Worm (Caenorhabditis elegans) whole organism, midembryonic: Measurements from ENCODE around the gene F38B6.6.

ENCODE experiments used
- T22C8.4 ChIP-seq: fragments of 200-800 bp; sonication (Bioruptor generic); IDR thresholded peaks from 2 replicates; pipeline ENCODE4 v1.3.6; 2022; ENCODE audit warnings: missing genetic modification characterization, missing compliant biosample characterization
- cog-1 ChIP-seq: sonication (generic microtip); optimal IDR thresholded peaks from 2 replicates; lab custom pipeline; 2016; ENCODE audit warnings: missing genetic modification characterization, missing compliant biosample characterization
- tab-1 ChIP-seq: fragments of 200-800 bp; sonication (Bioruptor generic); IDR thresholded peaks from 2 replicates; pipeline ENCODE4 v1.3.6; 2022; ENCODE audit warnings: missing genetic modification characterization, missing compliant biosample characterization
- ztf-29 ChIP-seq: fragments of 200-800 bp; sonication (Bioruptor generic); IDR thresholded peaks from 2 replicates; pipeline ENCODE4 v1.3.6; 2022; ENCODE audit warnings: missing genetic modification reagents, missing genetic modification characterization, missing compliant biosample characterization

- TF ChIP-seq cog-1 (tag; lab: Kevin White, UChicago) (no peak), tab-1 (no peak), T22C8.4 (no peak), ztf-29 (GFP tag; lab: Robert Waterston, UW) (no peak)
These were observed 22.4 kb downstream of the F38B6.6 start for ce11 chrX:6667468-6667867.
